Fruit fly (Drosophila melanogaster) whole organism, embryonic: ENCODE data around the gene CG45544.

Source experiments
- C15 ChIP-seq: fragments of 200-800 bp; sonication (Bioruptor generic); IDR thresholded peaks from 3 replicates; pipeline ENCODE4 v1.3.6; 2022; ENCODE audit warnings: missing biosample characterization, missing genetic modification characterization
- CG11085 ChIP-seq: fragments of 200-800 bp; sonication (Bioruptor generic); IDR thresholded peaks from 2 replicates; pipeline ENCODE4 v1.3.6; 2022; ENCODE audit warnings: missing biosample characterization, missing genetic modification characterization
- CG11695 ChIP-seq: fragments of 200-800 bp; sonication (Bioruptor generic); IDR thresholded peaks from 3 replicates; pipeline ENCODE4 v1.3.6; 2022; ENCODE audit warnings: missing biosample characterization, missing genetic modification characterization
- CG11723 ChIP-seq: fragments of 200-800 bp; sonication (Bioruptor generic); optimal IDR thresholded peaks from 2 replicates; lab custom pipeline; 2017; ENCODE audit warnings: missing biosample characterization, mild to moderate bottlenecking, missing genetic modification characterization
- CG12219 ChIP-seq: fragments of 200-800 bp; sonication (Bioruptor generic); optimal IDR thresholded peaks from 3 replicates; lab custom pipeline; 2018; ENCODE audit warnings: missing biosample characterization, mild to moderate bottlenecking, missing genetic modification characterization
- CG12391 ChIP-seq: fragments of 200-800 bp; sonication (Bioruptor generic); optimal IDR thresholded peaks from 3 replicates; lab custom pipeline; 2018; ENCODE audit warnings: missing biosample characterization, mild to moderate bottlenecking, missing genetic modification characterization, moderate library complexity
- CG13123 ChIP-seq: fragments of 200-800 bp; sonication (Bioruptor generic); optimal IDR thresholded peaks from 2 replicates; lab custom pipeline; 2016; ENCODE audit warnings: missing biosample characterization, missing genetic modification characterization
- CG13424 ChIP-seq: fragments of 200-800 bp; sonication (Bioruptor generic); optimal IDR thresholded peaks from 2 replicates; lab custom pipeline; 2019; ENCODE audit warnings: missing biosample characterization, mild to moderate bottlenecking, missing genetic modification characterization, moderate library complexity
- CG15269 ChIP-seq: fragments of 200-800 bp; sonication (Bioruptor generic); optimal IDR thresholded peaks from 2 replicates; lab custom pipeline; 2018; ENCODE audit warnings: missing biosample characterization, mild to moderate bottlenecking, missing genetic modification characterization, moderate library complexity
- CG17361 ChIP-seq: fragments of 200-800 bp; sonication (Bioruptor generic); IDR thresholded peaks from 3 replicates; pipeline ENCODE4 v1.3.6; 2022; ENCODE audit warnings: missing biosample characterization, missing genetic modification characterization
- CG2120 ChIP-seq: fragments of 200-800 bp; sonication (Bioruptor generic); optimal IDR thresholded peaks from 3 replicates; lab custom pipeline; 2016; ENCODE audit warnings: missing biosample characterization, missing genetic modification characterization
- CG2678 ChIP-seq: fragments of 200-800 bp; sonication (Bioruptor generic); optimal IDR thresholded peaks from 3 replicates; lab custom pipeline; 2019; ENCODE audit warnings: missing biosample characterization, mild to moderate bottlenecking, missing genetic modification characterization, moderate library complexity
- CG3281 ChIP-seq: fragments of 200-800 bp; sonication (Bioruptor generic); optimal IDR thresholded peaks from 3 replicates; lab custom pipeline; 2017; ENCODE audit warnings: missing biosample characterization, mild to moderate bottlenecking, missing genetic modification characterization
- CG6254 ChIP-seq: fragments of 200-800 bp; sonication (Bioruptor generic); optimal IDR thresholded peaks from 3 replicates; lab custom pipeline; 2017; ENCODE audit warnings: mild to moderate bottlenecking, missing biosample characterization, missing genetic modification reagents, missing genetic modification characterization
- CG8924 ChIP-seq: fragments of 200-800 bp; optimal IDR thresholded peaks from 3 replicates; lab custom pipeline; 2019; ENCODE audit warnings: missing biosample characterization, mild to moderate bottlenecking, missing genetic modification characterization, moderate library complexity
- Camta ChIP-seq: fragments of 200-800 bp; sonication (Bioruptor generic); optimal IDR thresholded peaks from 2 replicates; lab custom pipeline; 2016; ENCODE audit warnings: missing biosample characterization, missing genetic modification characterization
- D ChIP-seq, 2 experiments: fragments of 200-800 bp in 1 of 2; fragments of >200 bp in 1 of 2; sonication (Bioruptor generic) in 1 of 2; optimal IDR thresholded peaks; 2 replicates in 1 of 2; 3 replicates in 1 of 2; lab custom pipeline; 2017; ENCODE audit warnings: mild to moderate bottlenecking in 1 of 2, missing biosample characterization in 1 of 2, missing genetic modification characterization in 1 of 2, missing genetic modification reagents in 1 of 2
- Elba2 ChIP-seq: fragments of 200-800 bp; sonication (Bioruptor generic); optimal IDR thresholded peaks from 3 replicates; lab custom pipeline; 2016; ENCODE audit warnings: missing biosample characterization, missing genetic modification characterization
- Fer2 ChIP-seq: fragments of 200-800 bp; sonication (Bioruptor generic); optimal IDR thresholded peaks from 2 replicates; lab custom pipeline; 2018; ENCODE audit warnings: missing biosample characterization, mild to moderate bottlenecking, missing genetic modification characterization, moderate library complexity
- Hr51 ChIP-seq, 2 experiments: fragments of 200-800 bp; sonication (Bioruptor generic); optimal IDR thresholded peaks; 2 replicates in 1 of 2; 3 replicates in 1 of 2; lab custom pipeline; 2016 to 2018; ENCODE audit warnings: missing biosample characterization in 2 of 2, missing genetic modification characterization in 2 of 2, mild to moderate bottlenecking in 1 of 2, moderate library complexity in 1 of 2
- NFAT ChIP-seq: fragments of 200-800 bp; sonication (Bioruptor generic); IDR thresholded peaks from 2 replicates; pipeline ENCODE4 v1.3.6; 2022; ENCODE audit warnings: missing biosample characterization, missing genetic modification characterization
- Oaz ChIP-seq: fragments of 200-800 bp; sonication (Bioruptor generic); IDR thresholded peaks from 2 replicates; pipeline ENCODE4 v1.3.6; 2022; ENCODE audit warnings: missing biosample characterization, missing genetic modification characterization
- PHDP ChIP-seq: fragments of 200-800 bp; sonication (Bioruptor generic); optimal IDR thresholded peaks from 3 replicates; lab custom pipeline; 2018; ENCODE audit warnings: missing biosample characterization, mild to moderate bottlenecking, missing genetic modification characterization, moderate library complexity
- Six4 ChIP-seq: fragments of 200-800 bp; sonication (Bioruptor generic); optimal IDR thresholded peaks from 2 replicates; lab custom pipeline; 2016; ENCODE audit warnings: missing biosample characterization, missing genetic modification characterization
- Trl ChIP-seq, 3 experiments: fragments of >200 bp in 2 of 3; fragments of 200-800 bp in 1 of 3; sonication (Bioruptor generic) in 1 of 3; optimal IDR thresholded peaks; 2 replicates in 1 of 3; 3 replicates in 2 of 3; lab custom pipeline; 2016 to 2017; ENCODE audit warnings: missing biosample characterization in 1 of 3, missing genetic modification characterization in 1 of 3
- Vsx1 ChIP-seq: fragments of 200-800 bp; sonication (Bioruptor generic); optimal IDR thresholded peaks from 2 replicates; lab custom pipeline; 2017; ENCODE audit warnings: missing biosample characterization, mild to moderate bottlenecking, missing genetic modification characterization, missing genetic modification reagents
- ac ChIP-seq: fragments of 200-800 bp; sonication (Bioruptor generic); optimal IDR thresholded peaks from 3 replicates; lab custom pipeline; 2017; ENCODE audit warnings: missing biosample characterization, mild to moderate bottlenecking, missing genetic modification characterization
- bsh ChIP-seq, 2 experiments: fragments of 200-800 bp; sonication (Bioruptor generic); optimal IDR thresholded peaks; 2 replicates each; lab custom pipeline; 2017 to 2018; ENCODE audit warnings: mild to moderate bottlenecking in 2 of 2, missing biosample characterization in 2 of 2, missing genetic modification characterization in 2 of 2, moderate library complexity in 1 of 2
- dimm ChIP-seq: fragments of 200-800 bp; sonication (Bioruptor generic); IDR thresholded peaks from 2 replicates; pipeline ENCODE4 v1.3.6; 2022; ENCODE audit warnings: missing biosample characterization, missing genetic modification characterization
- dm ChIP-seq: fragments of 200-800 bp; sonication (Bioruptor generic); optimal IDR thresholded peaks from 3 replicates; lab custom pipeline; 2016; ENCODE audit warnings: missing biosample characterization, missing genetic modification characterization
- dmrt99B ChIP-seq: fragments of 200-800 bp; sonication (Bioruptor generic); optimal IDR thresholded peaks from 2 replicates; lab custom pipeline; 2018; ENCODE audit warnings: missing biosample characterization, mild to moderate bottlenecking, missing genetic modification characterization, moderate library complexity
- ewg ChIP-seq: fragments of 200-800 bp; sonication (Bioruptor generic); optimal IDR thresholded peaks from 3 replicates; lab custom pipeline; 2017; ENCODE audit warnings: mild to moderate bottlenecking, missing biosample characterization, missing genetic modification reagents, missing genetic modification characterization
- ftz-f1 ChIP-seq: fragments of 200-800 bp; sonication (Bioruptor generic); optimal IDR thresholded peaks from 2 replicates; lab custom pipeline; 2016; ENCODE audit warnings: missing biosample characterization, missing genetic modification characterization
- fu2 ChIP-seq: fragments of 200-800 bp; sonication (Bioruptor generic); optimal IDR thresholded peaks from 2 replicates; lab custom pipeline; 2016; ENCODE audit warnings: missing biosample characterization, missing genetic modification characterization
- grn ChIP-seq: fragments of 200-800 bp; sonication (Bioruptor generic); optimal IDR thresholded peaks from 3 replicates; lab custom pipeline; 2017; ENCODE audit warnings: missing biosample characterization, missing genetic modification characterization
- hbn ChIP-seq: fragments of 200-800 bp; sonication (Bioruptor generic); IDR thresholded peaks from 2 replicates; pipeline ENCODE4 v1.3.6; 2022; ENCODE audit warnings: missing biosample characterization, missing genetic modification characterization; ENCODE audit not compliant: partially characterized antibody
- lilli ChIP-seq: fragments of 200-800 bp; sonication (Bioruptor generic); optimal IDR thresholded peaks from 3 replicates; lab custom pipeline; 2016; ENCODE audit warnings: missing biosample characterization, missing genetic modification characterization
- lola ChIP-seq, 3 experiments: fragments of >200 bp in 2 of 3; fragments of 200-800 bp in 1 of 3; sonication (Bioruptor generic) in 1 of 3; optimal IDR thresholded peaks; 2 replicates each; lab custom pipeline; 2017 to 2019; ENCODE audit warnings: missing biosample characterization in 3 of 3, missing genetic modification characterization in 3 of 3, mild to moderate bottlenecking in 1 of 3, moderate library complexity in 1 of 3
- pnt ChIP-seq: fragments of 200-800 bp; sonication (Bioruptor generic); optimal IDR thresholded peaks from 3 replicates; lab custom pipeline; 2016; ENCODE audit warnings: missing biosample characterization, missing genetic modification characterization
- ranshi ChIP-seq: fragments of 200-800 bp; sonication (Bioruptor generic); IDR thresholded peaks from 2 replicates; pipeline ENCODE4 v1.3.6; 2022; ENCODE audit warnings: missing biosample characterization, missing genetic modification characterization
- repo ChIP-seq: fragments of 200-800 bp; sonication (Bioruptor generic); optimal IDR thresholded peaks from 2 replicates; lab custom pipeline; 2016; ENCODE audit warnings: missing biosample characterization, missing genetic modification characterization
- sqz ChIP-seq: fragments of 200-800 bp; sonication (Bioruptor generic); optimal IDR thresholded peaks from 3 replicates; lab custom pipeline; 2018; ENCODE audit warnings: missing biosample characterization, mild to moderate bottlenecking, missing genetic modification characterization
- stc ChIP-seq: fragments of 200-800 bp; sonication (Bioruptor generic); IDR thresholded peaks from 2 replicates; pipeline ENCODE4 v1.3.6; 2022; ENCODE audit warnings: missing biosample characterization, missing genetic modification characterization
- toy ChIP-seq: fragments of 200-800 bp; sonication (Bioruptor generic); IDR thresholded peaks from 2 replicates; pipeline ENCODE4 v1.3.6; 2022; ENCODE audit warnings: missing biosample characterization, missing genetic modification characterization
- ttk ChIP-seq: fragments of 200-800 bp; sonication (Bioruptor generic); IDR thresholded peaks from 2 replicates; pipeline ENCODE4 v2.1.2; 2022; ENCODE audit warnings: missing biosample characterization, missing genetic modification characterization
- unpg ChIP-seq: fragments of 200-800 bp; sonication (Bioruptor generic); optimal IDR thresholded peaks from 3 replicates; lab custom pipeline; 2018; ENCODE audit warnings: missing biosample characterization, mild to moderate bottlenecking, missing genetic modification characterization, moderate library complexity
- vfl ChIP-seq: fragments of 200-800 bp; sonication (Bioruptor generic); optimal IDR thresholded peaks from 2 replicates; lab custom pipeline; 2016; ENCODE audit warnings: missing biosample characterization, missing genetic modification characterization
- zfh2 ChIP-seq: fragments of 200-800 bp; sonication (Bioruptor generic); optimal IDR thresholded peaks from 2 replicates; lab custom pipeline; 2016; ENCODE audit warnings: missing biosample characterization, missing genetic modification characterization

CG45544 gene

DNA sequence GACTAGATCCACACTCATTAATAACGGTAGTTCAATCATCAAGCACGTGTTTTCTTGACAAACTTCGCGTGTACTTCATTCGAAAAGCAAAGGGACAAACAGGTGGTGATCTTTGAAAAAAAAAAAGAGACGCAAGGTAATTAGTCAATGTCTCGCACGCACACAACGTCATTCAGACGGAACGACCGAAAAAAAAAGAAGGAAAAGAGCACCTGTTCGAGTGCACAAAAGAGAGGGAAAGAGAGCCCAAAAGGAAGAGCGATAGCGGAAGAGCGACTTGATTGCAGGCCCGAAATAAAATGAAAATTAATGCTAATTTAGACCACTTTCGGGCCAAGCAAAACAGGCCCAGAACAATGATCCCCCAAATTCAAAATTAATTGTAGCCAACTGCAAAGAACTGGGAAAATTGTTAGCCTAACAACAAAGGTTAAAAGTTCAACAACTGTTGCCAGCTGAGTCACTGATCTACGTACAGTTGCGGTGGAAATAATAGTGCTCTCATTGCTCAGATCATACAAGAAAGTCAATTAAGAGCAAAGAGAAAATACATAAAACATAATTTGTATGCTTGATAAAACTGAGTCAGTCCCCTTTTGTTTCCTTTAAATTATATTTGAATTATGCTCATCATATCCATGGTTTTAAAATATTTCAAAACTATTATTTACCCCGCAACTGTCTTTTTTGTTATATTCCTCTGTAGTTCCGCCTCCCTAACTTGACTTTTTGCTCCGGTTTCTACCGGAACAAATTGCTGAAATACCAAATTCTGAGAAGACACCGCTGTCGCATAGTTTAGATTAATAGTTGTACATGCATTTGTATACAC, 40.4 kb upstream of the CG45544 start (continued):
- no peak for TF ChIP-seq grn (GFP tag; lab: Kevin White, UChicago)
- peak; percentile 24 for TF ChIP-seq ac (GFP tag; lab: Kevin White, UChicago)
- no peak for TF ChIP-seq CG11723 (GFP tag; lab: Kevin White, UChicago)
- TF ChIP-seq PHDP (tag; lab: Kevin White, UChicago): no peak
- peak; percentile 14 for TF ChIP-seq CG3281 (GFP tag; lab: Kevin White, UChicago)
- no peak for TF ChIP-seq ewg (GFP tag; lab: Kevin White, UChicago)
- no peak for TF ChIP-seq toy (GFP tag; lab: Robert Waterston, UW)
- 0 out of 2 replicates have a peak, but pooled peaks have one; percentile 18 for TF ChIP-seq stc
- no peak for TF ChIP-seq CG13424 (tag; lab: Kevin White, UChicago)
- no peak for TF ChIP-seq ttk (GFP tag; lab: Robert Waterston, UW)
- no peak for TF ChIP-seq dimm (GFP tag; lab: Robert Waterston, UW)
- no peak for TF ChIP-seq lola (GFP tag; optimal IDR thresholded peaks at IDR 0.05; lab: Kevin White, UChicago)
- TF ChIP-seq CG2678 (tag; lab: Kevin White, UChicago): peak; percentile 27
- peak; percentile 28 for TF ChIP-seq dmrt99B (tag; lab: Kevin White, UChicago)
- no peak for TF ChIP-seq D (optimal IDR thresholded peaks at IDR 0.05; lab: Kevin White, UChicago)
- no peak for TF ChIP-seq D (GFP tag; optimal IDR thresholded peaks at IDR 0.05; lab: Kevin White, UChicago)
- TF ChIP-seq NFAT (GFP tag; lab: Robert Waterston, UW): no peak
- peak; percentile 15; the same call in 1 of the 3 replicates for TF ChIP-seq CG11695
- TF ChIP-seq CG15269 (tag; lab: Kevin White, UChicago): no peak
- TF ChIP-seq Oaz (GFP tag; lab: Robert Waterston, UW): no peak
- TF ChIP-seq hbn (GFP tag; lab: Robert Waterston, UW): no peak
- peak; percentile 72 to 75 for TF ChIP-seq Trl (optimal IDR thresholded peaks at IDR 0.05; lab: Kevin White, UChicago)
- no peak for TF ChIP-seq Trl (GFP tag; optimal IDR thresholded peaks at IDR 0.05; lab: Kevin White, UChicago)
- no peak for TF ChIP-seq zfh2
- no peak for TF ChIP-seq repo (GFP tag; lab: Kevin White, UChicago)
- peak; percentile 26 for TF ChIP-seq CG2120 (GFP tag; lab: Kevin White, UChicago)
- no peak for TF ChIP-seq ftz-f1 (GFP tag; lab: Kevin White, UChicago)
- no peak for TF ChIP-seq vfl
- no peak for TF ChIP-seq ranshi (GFP tag; lab: Robert Waterston, UW)
- no peak for TF ChIP-seq CG6254 (GFP tag; lab: Kevin White, UChicago)
- TF ChIP-seq Elba2: no peak
- no peak for TF ChIP-seq CG11085 (GFP tag; lab: Robert Waterston, UW)
- peak in 1 of 2 experiments; percentile 10 for TF ChIP-seq Hr51 (GFP tag; optimal IDR thresholded peaks at IDR 0.05; lab: Kevin White, UChicago)
- TF ChIP-seq Vsx1: no peak
- TF ChIP-seq Six4: peak; percentile 4
- no peak for TF ChIP-seq pnt (GFP tag; lab: Kevin White, UChicago)
- TF ChIP-seq CG8924 (tag; lab: Kevin White, UChicago): no peak
- no peak for TF ChIP-seq CG12219
- peak; percentile 28 for TF ChIP-seq unpg (GFP tag; lab: Kevin White, UChicago)
- no peak for TF ChIP-seq lilli (GFP tag; lab: Kevin White, UChicago)
- TF ChIP-seq Camta (GFP tag; lab: Kevin White, UChicago): no peak
- no peak for TF ChIP-seq dm (GFP tag; lab: Kevin White, UChicago)
- no peak for TF ChIP-seq fu2 (GFP tag; lab: Kevin White, UChicago)
- TF ChIP-seq CG13123 (GFP tag; lab: Kevin White, UChicago): no peak
- TF ChIP-seq CG17361: 0 out of 3 replicates have a peak, but pooled peaks have one; percentile 20
- no peak for TF ChIP-seq C15 (GFP tag; lab: Robert Waterston, UW)
- TF ChIP-seq CG12391 (tag; lab: Kevin White, UChicago): peak; percentile 12
- peak in 1 of 2 experiments; percentile 27 for TF ChIP-seq bsh (GFP tag; optimal IDR thresholded peaks at IDR 0.05; lab: Kevin White, UChicago)
- TF ChIP-seq Fer2 (tag; lab: Kevin White, UChicago): no peak
- TF ChIP-seq sqz: peak; percentile 40
